Fruit fly (Drosophila melanogaster) whole organism, pupa: ENCODE measurements around the gene CG13667.

ENCODE experiments used
- CG10348 ChIP-seq: fragments of 200-800 bp; sonication (Bioruptor generic); IDR thresholded peaks from 2 replicates; pipeline ENCODE4 v1.3.6; 2022; ENCODE audit warnings: missing biosample characterization, missing genetic modification characterization
- CG12605 ChIP-seq: fragments of 200-800 bp; sonication (Bioruptor generic); IDR thresholded peaks from 2 replicates; pipeline ENCODE4 v1.3.6; 2022; ENCODE audit warnings: missing biosample characterization, missing genetic modification characterization
- CG15710 ChIP-seq: fragments of 200-800 bp; sonication (Bioruptor generic); optimal IDR thresholded peaks from 2 replicates; lab custom pipeline; 2018; ENCODE audit warnings: missing biosample characterization, mild to moderate bottlenecking, missing genetic modification characterization, moderate library complexity
- CG8301 ChIP-seq: fragments of 200-800 bp; sonication (Bioruptor generic); optimal IDR thresholded peaks from 2 replicates; lab custom pipeline; 2018; ENCODE audit warnings: missing biosample characterization, mild to moderate bottlenecking, missing genetic modification characterization

- TF ChIP-seq CG8301 (tag; lab: Kevin White, UChicago), result peak; percentile 53
- peak; percentile 81 for TF ChIP-seq CG12605
- TF ChIP-seq CG15710 (tag; lab: Kevin White, UChicago), result peak; percentile 55
- TF ChIP-seq CG10348 (GFP tag; lab: Robert Waterston, UW), result no peak
Measured at dm6 chr3L:8360063-8360642, 45.1 kb upstream of the CG13667 start.
